Worm (Caenorhabditis elegans): Measurements from ENCODE around the gene shc-3.
A peak's percentile ranks its signal among the peaks of the same experiment; 100 is the strongest.

The shc-3 gene

DNA sequence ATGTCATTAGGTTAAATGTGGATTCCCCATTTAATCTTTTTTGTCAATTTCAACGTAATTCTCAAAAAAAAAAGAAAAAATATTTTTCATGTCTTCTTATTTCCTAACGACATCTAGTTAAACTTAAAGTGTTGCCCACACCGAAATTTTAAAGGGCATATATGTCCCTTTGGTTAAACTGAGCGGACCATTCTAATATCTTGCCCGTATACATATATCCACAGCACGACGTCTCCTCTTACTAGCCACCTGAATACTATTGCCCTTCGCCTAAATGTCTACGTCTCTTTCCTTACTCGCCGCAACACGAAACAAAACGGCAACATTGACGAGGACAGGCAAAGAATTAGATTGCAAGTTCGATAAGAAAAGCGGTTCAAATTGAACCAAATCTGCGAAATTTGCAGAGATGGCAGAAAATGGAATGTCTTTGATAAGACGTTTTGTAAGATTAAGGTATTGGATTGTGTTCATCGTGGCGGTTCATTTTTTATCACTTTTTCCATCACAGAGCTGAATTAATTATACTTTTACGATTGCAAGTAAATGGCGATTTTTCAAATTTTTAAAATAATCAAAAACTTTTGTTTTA is 16.6 kb upstream of the shc-3 start (continued):
- TF ChIP-seq ceh-18 (tag; optimal IDR thresholded peaks at IDR 0.05) (peak; percentile 100), ceh-48 (tag; optimal IDR thresholded peaks at IDR 0.05) (peak; percentile 73), eyg-1 (tag; optimal IDR thresholded peaks at IDR 0.05) (peak; percentile 9), sdc-2 (tag; optimal IDR thresholded peaks at IDR 0.05) (peak; percentile 100), tbx-7 (tag; optimal IDR thresholded peaks at IDR 0.05) (peak; percentile 56), zip-5 (tag; optimal IDR thresholded peaks at IDR 0.05) (no peak), K09A11.1 (tag; optimal IDR thresholded peaks at IDR 0.05; ENCODE audit: insufficient read depth) (peak; percentile 75), mec-3 (tag; optimal IDR thresholded peaks at IDR 0.05; ENCODE audit: borderline replicate concordance) (no peak), pros-1 (tag; optimal IDR thresholded peaks at IDR 0.05) (peak; percentile 96), che-1 (tag; optimal IDR thresholded peaks at IDR 0.05) (no peak), T23F11.4 (GFP tag; optimal IDR thresholded peaks at IDR 0.05) (peak; percentile 24), ceh-30 (tag; optimal IDR thresholded peaks at IDR 0.05) (peak; percentile 91), ztf-16 (tag; optimal IDR thresholded peaks at IDR 0.05) (peak; percentile 90), hlh-6 (tag; optimal IDR thresholded peaks at IDR 0.05) (peak; percentile 75), dmd-4 (tag; optimal IDR thresholded peaks at IDR 0.05; ENCODE audit: borderline replicate concordance) (peak; percentile 11), pha-4 (tag; optimal IDR thresholded peaks at IDR 0.05) (no peak), tbx-2 (tag; optimal IDR thresholded peaks at IDR 0.05) (peak; percentile 97), ref-2 (tag; optimal IDR thresholded peaks at IDR 0.05) (peak; percentile 96), pqm-1 (tag; optimal IDR thresholded peaks at IDR 0.05) (peak; percentile 90), lim-6 (tag; optimal IDR thresholded peaks at IDR 0.05) (no peak), ets-4 (tag; optimal IDR thresholded peaks at IDR 0.05) (peak; percentile 71), odd-2 (tag; optimal IDR thresholded peaks at IDR 0.05) (no peak), ceh-2 (tag; optimal IDR thresholded peaks at IDR 0.05) (peak; percentile 74), Y22D7AL.16 (tag; optimal IDR thresholded peaks at IDR 0.05) (peak; percentile 56), ceh-22 (tag; optimal IDR thresholded peaks at IDR 0.05) (peak; percentile 90), madf-2 (tag; optimal IDR thresholded peaks at IDR 0.05) (peak; percentile 79), pag-3 (tag; optimal IDR thresholded peaks at IDR 0.05; ENCODE audit: borderline replicate concordance) (no peak), unc-55 (GFP tag; optimal IDR thresholded peaks at IDR 0.05) (peak; percentile 91)

DNA sequence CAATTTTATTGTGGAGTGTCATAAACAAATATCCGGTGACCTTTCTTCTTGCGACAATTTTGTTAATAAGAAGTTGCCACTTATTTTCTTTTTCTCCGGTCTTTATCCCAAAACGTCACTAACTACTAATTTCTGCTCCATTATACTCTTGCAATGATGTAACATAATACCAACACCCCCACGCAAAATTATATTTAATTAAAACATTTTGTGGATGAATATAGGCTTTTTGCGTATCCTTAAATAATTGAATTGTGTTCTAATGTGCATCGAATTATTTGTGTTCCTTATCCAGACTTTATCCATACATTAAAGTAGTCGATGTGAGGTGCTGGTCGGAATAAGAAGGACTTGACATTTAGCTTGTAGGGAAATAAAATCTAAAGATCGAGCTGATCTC is 14.4 kb upstream of the shc-3 start:
- TF ChIP-seq nhr-11 (tag; optimal IDR thresholded peaks at IDR 0.05) (no peak), hlh-6 (tag; optimal IDR thresholded peaks at IDR 0.05) (no peak), unc-42 (tag; optimal IDR thresholded peaks at IDR 0.05) (peak; percentile 50)

DNA sequence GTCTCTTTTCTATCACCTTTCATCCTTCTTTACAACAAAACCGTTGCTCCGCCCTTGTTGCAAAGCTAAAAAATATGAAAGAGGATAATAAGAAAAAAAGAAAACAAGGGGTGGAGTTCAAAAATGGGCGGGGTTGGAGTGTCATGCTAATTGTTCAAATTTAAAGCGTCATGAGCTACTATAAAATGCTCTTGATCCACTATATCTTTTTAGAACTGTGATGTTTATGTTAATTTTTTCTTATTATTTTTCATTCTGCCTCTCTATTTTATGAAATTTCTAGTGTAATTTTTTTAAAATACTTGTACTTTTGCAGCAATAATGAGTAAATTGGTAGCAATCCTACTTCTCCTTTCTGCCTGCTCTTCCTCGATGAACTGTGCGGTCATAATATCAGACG is 10.7 kb upstream of the shc-3 start, which contains the start of gene K02D3.1:
TSS of gene K02D3.1 (plus strand) at position 301 of the 400 bp plus-strand sequence.
- TF ChIP-seq hlh-13 (GFP tag; optimal IDR thresholded peaks at IDR 0.05) = no peak
- TF ChIP-seq ets-4 (tag; optimal IDR thresholded peaks at IDR 0.05) = no peak
- TF ChIP-seq eyg-1 (tag; optimal IDR thresholded peaks at IDR 0.05) = no peak
- no peak for TF ChIP-seq pag-3 (tag; optimal IDR thresholded peaks at IDR 0.05; ENCODE audit: borderline replicate concordance)
- no peak for TF ChIP-seq pros-1 (tag; optimal IDR thresholded peaks at IDR 0.05)
- TF ChIP-seq hlh-8 (tag; optimal IDR thresholded peaks at IDR 0.05) = no peak
- no peak for TF ChIP-seq unc-42 (tag; optimal IDR thresholded peaks at IDR 0.05)
- no peak for TF ChIP-seq ceh-24 (tag; optimal IDR thresholded peaks at IDR 0.05)
- no peak for TF ChIP-seq mec-3 (tag; optimal IDR thresholded peaks at IDR 0.05; ENCODE audit: borderline replicate concordance)
- no peak for TF ChIP-seq unc-86 (tag; optimal IDR thresholded peaks at IDR 0.05)
- no peak for TF ChIP-seq rnt-1 (tag; optimal IDR thresholded peaks at IDR 0.05)
- no peak for TF ChIP-seq gmeb-2 (tag; optimal IDR thresholded peaks at IDR 0.05)
- no peak for TF ChIP-seq ceh-45 (GFP tag; IDR thresholded peaks at IDR 0.05)
- TF ChIP-seq ceh-2 (tag; optimal IDR thresholded peaks at IDR 0.05) = no peak
- no peak for TF ChIP-seq lim-6 (tag; optimal IDR thresholded peaks at IDR 0.05)
- no peak for TF ChIP-seq ceh-48 (tag; optimal IDR thresholded peaks at IDR 0.05)
- TF ChIP-seq ceh-14 (tag; optimal IDR thresholded peaks at IDR 0.05) = no peak
- TF ChIP-seq pha-2 (tag; optimal IDR thresholded peaks at IDR 0.05) = no peak
- no peak for TF ChIP-seq pat-9 (tag; optimal IDR thresholded peaks at IDR 0.05)
